1 fruit fly cellular context compared by ENCODE assay signal in genomic region chrX:14765737-14766253, dm6.
TF ChIP-seq lines count a peak whose summit lies in the region.

Gene CG15890, minus strand, starts transcription at chrX:14765787.

TF ChIP-seq in whole organism, embryonic, 481 proteins besides CTCF, POLR2A, EP300 and RAD21 (continued from another document):
- peak; percentile 68 for TF ChIP-seq bcd (GFP tag; optimal IDR thresholded peaks at IDR 0.05; lab: Kevin White, UChicago)
- TF ChIP-seq D19A (tag; optimal IDR thresholded peaks at IDR 0.05; lab: Kevin White, UChicago) = peak; percentile 60
- TF ChIP-seq Pdp1 (GFP tag; optimal IDR thresholded peaks at IDR 0.05; lab: Kevin White, UChicago) = peak; percentile 2 to 39
- peak; percentile 60 for TF ChIP-seq dmrt11E (tag; optimal IDR thresholded peaks at IDR 0.05; lab: Kevin White, UChicago)
- 0 out of 3 replicates have a peak, but pooled peaks have one; percentile 20 for TF ChIP-seq tgo (GFP tag; IDR thresholded peaks at IDR 0.05; lab: Robert Waterston, UW)
- TF ChIP-seq CG8924 (tag; optimal IDR thresholded peaks at IDR 0.05; lab: Kevin White, UChicago) = peak; percentile 75
- TF ChIP-seq Usf (GFP tag; optimal IDR thresholded peaks at IDR 0.05; lab: Kevin White, UChicago) = no peak
- peak; percentile 25 for TF ChIP-seq pum (GFP tag; optimal IDR thresholded peaks at IDR 0.05; lab: Kevin White, UChicago)
- TF ChIP-seq Sry-δ (GFP tag; optimal IDR thresholded peaks at IDR 0.05; lab: Kevin White, UChicago) = no peak
- TF ChIP-seq Lhr (GFP tag; optimal IDR thresholded peaks at IDR 0.05; lab: Kevin White, UChicago) = peak; percentile 12
- peak; percentile 0 for TF ChIP-seq CG2116 (GFP tag; optimal IDR thresholded peaks at IDR 0.05; lab: Kevin White, UChicago)
- TF ChIP-seq Dip3 (GFP tag; optimal IDR thresholded peaks at IDR 0.05; lab: Kevin White, UChicago) = peak; percentile 3
- peak; percentile 1 for TF ChIP-seq Mad (GFP tag; optimal IDR thresholded peaks at IDR 0.05; lab: Kevin White, UChicago)
- TF ChIP-seq Adf1 (GFP tag; IDR thresholded peaks at IDR 0.05; lab: Robert Waterston, UW) = no peak; the same call in none of the 2 replicates
- TF ChIP-seq Hey (tag; optimal IDR thresholded peaks at IDR 0.05; lab: Kevin White, UChicago) = no peak
- TF ChIP-seq CG6683 (GFP tag; optimal IDR thresholded peaks at IDR 0.05; lab: Kevin White, UChicago) = peak; percentile 24
- TF ChIP-seq CG14965 (GFP tag; optimal IDR thresholded peaks at IDR 0.05; lab: Kevin White, UChicago; ENCODE audit: borderline replicate concordance) = no peak
- peak in 1 of 2 experiments; percentile 63 for TF ChIP-seq bsh (GFP tag; optimal IDR thresholded peaks at IDR 0.05; lab: Kevin White, UChicago)
- TF ChIP-seq fd3F (GFP tag; optimal IDR thresholded peaks at IDR 0.05; lab: Kevin White, UChicago) = peak; percentile 14
- 0 out of 3 replicates have a peak, but pooled peaks have one; percentile 13 for TF ChIP-seq so (GFP tag; IDR thresholded peaks at IDR 0.05; lab: Robert Waterston, UW)
- peak; percentile 39 for TF ChIP-seq CG11723 (GFP tag; optimal IDR thresholded peaks at IDR 0.05; lab: Kevin White, UChicago)
- peak; percentile 47 for TF ChIP-seq gcm (GFP tag; optimal IDR thresholded peaks at IDR 0.05; lab: Kevin White, UChicago)
- TF ChIP-seq sc (optimal IDR thresholded peaks at IDR 0.05; lab: Kevin White, UChicago) = no peak
- TF ChIP-seq sc (GFP tag; optimal IDR thresholded peaks at IDR 0.05; lab: Kevin White, UChicago) = peak; percentile 56
- TF ChIP-seq CG10543 (GFP tag; optimal IDR thresholded peaks at IDR 0.05; lab: Kevin White, UChicago) = peak; percentile 26
- TF ChIP-seq gsb (GFP tag; IDR thresholded peaks at IDR 0.05; lab: Robert Waterston, UW) = no peak
- peak; percentile 66 for TF ChIP-seq CG10979 (tag; optimal IDR thresholded peaks at IDR 0.05; lab: Kevin White, UChicago)
- TF ChIP-seq CG5180 (GFP tag; optimal IDR thresholded peaks at IDR 0.05; lab: Kevin White, UChicago) = peak; percentile 26
- TF ChIP-seq fu2 (GFP tag; optimal IDR thresholded peaks at IDR 0.05; lab: Kevin White, UChicago) = peak; percentile 28
- peak; percentile 72 for TF ChIP-seq Ets65A (GFP tag; lab: Kevin White, UChicago)
- peak; percentile 58 for TF ChIP-seq CG13775 (GFP tag; optimal IDR thresholded peaks at IDR 0.05; lab: Kevin White, UChicago)
- no peak for TF ChIP-seq CG3407 (GFP tag; optimal IDR thresholded peaks at IDR 0.05; lab: Kevin White, UChicago)
- no peak for TF ChIP-seq prd (optimal IDR thresholded peaks at IDR 0.05; lab: Kevin White, UChicago)
- 0 out of 3 replicates have a peak, but pooled peaks have one; percentile 29 for TF ChIP-seq prd (GFP tag; IDR thresholded peaks at IDR 0.05; lab: Robert Waterston, UW)
- peak; percentile 75 for TF ChIP-seq CG2712 (tag; optimal IDR thresholded peaks at IDR 0.05; lab: Kevin White, UChicago)
- TF ChIP-seq CoRest (tag; optimal IDR thresholded peaks at IDR 0.05; lab: Kevin White, UChicago) = peak; percentile 78
- peak; percentile 69 for TF ChIP-seq Meics (GFP tag; optimal IDR thresholded peaks at IDR 0.05; lab: Kevin White, UChicago)
- no peak for TF ChIP-seq CG13287 (GFP tag; IDR thresholded peaks at IDR 0.05; lab: Robert Waterston, UW; ENCODE audit: partially characterized antibody)
- 0 out of 2 replicates have a peak, but pooled peaks have one; percentile 15 for TF ChIP-seq wor (GFP tag; IDR thresholded peaks at IDR 0.05; lab: Robert Waterston, UW)
- TF ChIP-seq Eip74EF (GFP tag; optimal IDR thresholded peaks at IDR 0.05; lab: Kevin White, UChicago) = peak in 1 of 2 experiments; percentile 66
- no peak for TF ChIP-seq D (optimal IDR thresholded peaks at IDR 0.05; lab: Kevin White, UChicago)
- TF ChIP-seq D (GFP tag; optimal IDR thresholded peaks at IDR 0.05; lab: Kevin White, UChicago) = peak; percentile 36
- no peak for TF ChIP-seq psq (GFP tag; optimal IDR thresholded peaks at IDR 0.05; lab: Kevin White, UChicago)
- TF ChIP-seq CG12659 (GFP tag; optimal IDR thresholded peaks at IDR 0.05; lab: Kevin White, UChicago) = peak; percentile 61
- peak; percentile 12 for TF ChIP-seq CG13624 (GFP tag; optimal IDR thresholded peaks at IDR 0.05; lab: Kevin White, UChicago)
- TF ChIP-seq CG14014 (GFP tag; IDR thresholded peaks at IDR 0.05; lab: Robert Waterston, UW) = peak; percentile 31; the same call in 1 of the 2 replicates
- TF ChIP-seq CG12299 (tag; optimal IDR thresholded peaks at IDR 0.05; lab: Kevin White, UChicago) = no peak
- TF ChIP-seq nerfin-1 (tag; optimal IDR thresholded peaks at IDR 0.05; lab: Kevin White, UChicago) = peak; percentile 45
- 0 out of 3 replicates have a peak, but pooled peaks have one; percentile 7 for TF ChIP-seq gce (GFP tag; IDR thresholded peaks at IDR 0.05; lab: Robert Waterston, UW)
- TF ChIP-seq BtbVII (GFP tag; optimal IDR thresholded peaks at IDR 0.05; lab: Kevin White, UChicago) = peak; percentile 64
- TF ChIP-seq chm (GFP tag; IDR thresholded peaks at IDR 0.05; lab: Robert Waterston, UW) = no peak
- peak; percentile 76 for TF ChIP-seq Deaf1 (tag; optimal IDR thresholded peaks at IDR 0.05; lab: Kevin White, UChicago)
- TF ChIP-seq CG6813 (GFP tag; optimal IDR thresholded peaks at IDR 0.05; lab: Kevin White, UChicago) = peak; percentile 35
- peak; percentile 55 for TF ChIP-seq CG10147 (GFP tag; optimal IDR thresholded peaks at IDR 0.05; lab: Kevin White, UChicago)
- TF ChIP-seq zen (tag; optimal IDR thresholded peaks at IDR 0.05; lab: Kevin White, UChicago) = peak; percentile 48
- TF ChIP-seq hkb (optimal IDR thresholded peaks at IDR 0.05; lab: Kevin White, UChicago) = no peak
- TF ChIP-seq hkb (GFP tag; IDR thresholded peaks at IDR 0.05; lab: Robert Waterston, UW) = peak; percentile 54
- peak; percentile 2 for TF ChIP-seq scrt (GFP tag; optimal IDR thresholded peaks at IDR 0.05; lab: Kevin White, UChicago)
- no peak for TF ChIP-seq emc (GFP tag; optimal IDR thresholded peaks at IDR 0.05; lab: Kevin White, UChicago)
- no peak for TF ChIP-seq tll (GFP tag; optimal IDR thresholded peaks at IDR 0.05; lab: Kevin White, UChicago)
- TF ChIP-seq CG9609 (GFP tag; optimal IDR thresholded peaks at IDR 0.05; lab: Kevin White, UChicago) = peak; percentile 1
- peak; percentile 6 for TF ChIP-seq pho (GFP tag; optimal IDR thresholded peaks at IDR 0.05; lab: Kevin White, UChicago)
- TF ChIP-seq ems (GFP tag; optimal IDR thresholded peaks at IDR 0.05; lab: Kevin White, UChicago) = peak; percentile 24
- no peak for TF ChIP-seq Dp (GFP tag; optimal IDR thresholded peaks at IDR 0.05; lab: Kevin White, UChicago)
- peak; percentile 6 for TF ChIP-seq CG1602 (GFP tag; optimal IDR thresholded peaks at IDR 0.05; lab: Kevin White, UChicago)
- peak; percentile 60 for TF ChIP-seq CG17829 (tag; optimal IDR thresholded peaks at IDR 0.05; lab: Kevin White, UChicago)
- no peak for TF ChIP-seq CG8290 (GFP tag; optimal IDR thresholded peaks at IDR 0.05; lab: Kevin White, UChicago)
- peak in 1 of 2 experiments; percentile 25 for TF ChIP-seq CG8290 (tag; optimal IDR thresholded peaks at IDR 0.05; lab: Kevin White, UChicago)
- peak; percentile 32; the same call in 1 of the 2 replicates for TF ChIP-seq CG14441 (GFP tag; IDR thresholded peaks at IDR 0.05; lab: Robert Waterston, UW)
- peak; percentile 42 for TF ChIP-seq CG18476 (GFP tag; optimal IDR thresholded peaks at IDR 0.05; lab: Kevin White, UChicago)
- TF ChIP-seq Nf-YB (GFP tag; optimal IDR thresholded peaks at IDR 0.05; lab: Kevin White, UChicago) = peak; percentile 43
- peak; percentile 79 for TF ChIP-seq CG31441 (GFP tag; IDR thresholded peaks at IDR 0.05; lab: Robert Waterston, UW)
- TF ChIP-seq Atf-2 (GFP tag; optimal IDR thresholded peaks at IDR 0.05; lab: Kevin White, UChicago) = peak; percentile 38
- TF ChIP-seq pan (optimal IDR thresholded peaks at IDR 0.05; lab: Kevin White, UChicago) = no peak
- peak in 1 of 2 experiments; percentile 23 for TF ChIP-seq pan (GFP tag; optimal IDR thresholded peaks at IDR 0.05 in 1 of 2, IDR thresholded peaks at IDR 0.05 in 1 of 2)
- peak; percentile 50 for TF ChIP-seq Hr3 (GFP tag; optimal IDR thresholded peaks at IDR 0.05; lab: Kevin White, UChicago)
- TF ChIP-seq Sry-β (GFP tag; optimal IDR thresholded peaks at IDR 0.05; lab: Kevin White, UChicago) = no peak
- TF ChIP-seq slp2 (GFP tag; optimal IDR thresholded peaks at IDR 0.05; lab: Kevin White, UChicago) = no peak
- TF ChIP-seq CG2129 (GFP tag; IDR thresholded peaks at IDR 0.05; lab: Robert Waterston, UW; ENCODE audit: partially characterized antibody) = no peak
- TF ChIP-seq Ssrp (tag; optimal IDR thresholded peaks at IDR 0.05; lab: Kevin White, UChicago) = peak; percentile 66
- no peak for TF ChIP-seq HLHmδ (GFP tag; optimal IDR thresholded peaks at IDR 0.05; lab: Kevin White, UChicago)
- TF ChIP-seq CG7928 (GFP tag; optimal IDR thresholded peaks at IDR 0.05; lab: Kevin White, UChicago) = no peak
- peak; percentile 84 for TF ChIP-seq dmrt99B (tag; optimal IDR thresholded peaks at IDR 0.05; lab: Kevin White, UChicago)
- peak; percentile 58 for TF ChIP-seq Hmr (GFP tag; optimal IDR thresholded peaks at IDR 0.05; lab: Kevin White, UChicago)
- peak; percentile 65 for TF ChIP-seq CG8388 (GFP tag; optimal IDR thresholded peaks at IDR 0.05; lab: Kevin White, UChicago)
- peak; percentile 62 for TF ChIP-seq CG4820 (GFP tag; optimal IDR thresholded peaks at IDR 0.05; lab: Kevin White, UChicago)
- peak; percentile 76 for TF ChIP-seq Sox102F (GFP tag; optimal IDR thresholded peaks at IDR 0.05; lab: Kevin White, UChicago)
- peak; percentile 68 for TF ChIP-seq az2 (GFP tag; optimal IDR thresholded peaks at IDR 0.05; lab: Kevin White, UChicago)
- peak; percentile 18; the same call in 1 of the 2 replicates for TF ChIP-seq CG7372 (GFP tag; IDR thresholded peaks at IDR 0.05; lab: Robert Waterston, UW)
- TF ChIP-seq CG16863 (GFP tag; optimal IDR thresholded peaks at IDR 0.05; lab: Kevin White, UChicago) = peak; percentile 17
- peak; percentile 53 for TF ChIP-seq CG17359 (tag; optimal IDR thresholded peaks at IDR 0.05; lab: Kevin White, UChicago)
- no peak for TF ChIP-seq dan (GFP tag; IDR thresholded peaks at IDR 0.05; lab: Robert Waterston, UW)
- TF ChIP-seq shn (GFP tag; optimal IDR thresholded peaks at IDR 0.05; lab: Kevin White, UChicago) = peak; percentile 6
- TF ChIP-seq CG30020 (tag; optimal IDR thresholded peaks at IDR 0.05; lab: Kevin White, UChicago) = peak; percentile 4
- no peak for TF ChIP-seq CG14050 (GFP tag; IDR thresholded peaks at IDR 0.05; lab: Robert Waterston, UW)
- no peak for TF ChIP-seq nom (GFP tag; optimal IDR thresholded peaks at IDR 0.05; lab: Kevin White, UChicago)
- peak; percentile 43 for TF ChIP-seq ewg (GFP tag; optimal IDR thresholded peaks at IDR 0.05; lab: Kevin White, UChicago)
- peak; percentile 23 for TF ChIP-seq CG2875 (GFP tag; optimal IDR thresholded peaks at IDR 0.05; lab: Kevin White, UChicago)
- peak; percentile 76 for TF ChIP-seq CG9437 (GFP tag; optimal IDR thresholded peaks at IDR 0.05; lab: Kevin White, UChicago)
- peak; percentile 79 for TF ChIP-seq Oli (tag; optimal IDR thresholded peaks at IDR 0.05; lab: Kevin White, UChicago)
- peak; percentile 42 for TF ChIP-seq CG14710 (tag; optimal IDR thresholded peaks at IDR 0.05; lab: Kevin White, UChicago)
- 0 out of 2 replicates have a peak, but pooled peaks have one; percentile 54 for TF ChIP-seq CG6689 (GFP tag; IDR thresholded peaks at IDR 0.05; lab: Robert Waterston, UW)
- 0 out of 2 replicates have a peak, but pooled peaks have one; percentile 30 for TF ChIP-seq E2f2 (GFP tag; IDR thresholded peaks at IDR 0.05; lab: Robert Waterston, UW)
- TF ChIP-seq NK7.1 (GFP tag; optimal IDR thresholded peaks at IDR 0.05; lab: Kevin White, UChicago) = no peak
- peak; percentile 27; the same call in 1 of the 2 replicates for TF ChIP-seq CG9215 (GFP tag; IDR thresholded peaks at IDR 0.05; lab: Robert Waterston, UW)
- TF ChIP-seq pnt (GFP tag; optimal IDR thresholded peaks at IDR 0.05; lab: Kevin White, UChicago) = peak; percentile 9
- TF ChIP-seq CG10209 (GFP tag; optimal IDR thresholded peaks at IDR 0.05; lab: Kevin White, UChicago) = peak; percentile 77
- peak; percentile 2 for TF ChIP-seq Spps (tag; optimal IDR thresholded peaks at IDR 0.05; lab: Kevin White, UChicago)
- TF ChIP-seq ATbp (GFP tag; optimal IDR thresholded peaks at IDR 0.05; lab: Kevin White, UChicago) = peak; percentile 64
- peak; percentile 70 for TF ChIP-seq CG18619 (GFP tag; optimal IDR thresholded peaks at IDR 0.05; lab: Kevin White, UChicago)
